Worm (Caenorhabditis elegans): ENCODE measurements around the gene C32B5.18.

DNA sequence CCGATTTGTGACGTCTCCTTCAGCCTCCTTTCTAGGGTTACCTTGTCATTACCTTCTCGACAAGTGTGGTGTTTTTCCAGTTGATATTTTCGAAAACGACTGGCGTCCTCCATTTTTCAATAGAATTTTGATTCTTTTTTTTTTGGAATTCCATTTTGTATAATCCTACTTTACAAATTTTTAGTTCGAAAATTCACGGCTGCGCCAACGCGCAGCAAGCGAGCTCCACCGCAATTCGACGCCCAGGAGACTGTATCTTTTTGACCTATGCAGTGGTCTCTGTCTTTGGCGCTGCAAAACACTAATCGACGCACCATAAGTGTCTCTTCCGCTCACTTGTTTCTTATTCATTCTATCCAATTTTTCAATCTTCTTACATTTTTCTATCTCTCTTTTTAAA lies 31.0 kb downstream of the C32B5.18 start, which contains the start of gene fbxc-42:
- no peak for TF ChIP-seq nhr-11 (tag; optimal IDR thresholded peaks at IDR 0.05)
- TF ChIP-seq ama-1 (optimal IDR thresholded peaks at IDR 0.05): no peak
- TF ChIP-seq jun-1 (tag; optimal IDR thresholded peaks at IDR 0.05): no peak
- TF ChIP-seq snu-23 (GFP tag; optimal IDR thresholded peaks at IDR 0.05): no peak
- no peak for TF ChIP-seq C16A3.4 (tag; optimal IDR thresholded peaks at IDR 0.05)
- TF ChIP-seq elt-3 (tag; optimal IDR thresholded peaks at IDR 0.05): no peak
- no peak for TF ChIP-seq nhr-90 (tag; optimal IDR thresholded peaks at IDR 0.05; ENCODE audit: poor library complexity)
- TF ChIP-seq snpc-4 (tag; optimal IDR thresholded peaks at IDR 0.05): no peak
- TF ChIP-seq ces-1 (GFP tag; optimal IDR thresholded peaks at IDR 0.05): no peak
- no peak for TF ChIP-seq ceh-82 (tag; optimal IDR thresholded peaks at IDR 0.05)
- no peak for TF ChIP-seq lin-35 (GFP tag; optimal IDR thresholded peaks at IDR 0.05)
- TF ChIP-seq fkh-10 (GFP tag; optimal IDR thresholded peaks at IDR 0.05): no peak

All from whole organism, L1 larva.